Worm (Caenorhabditis elegans) whole organism, late embryonic: ENCODE data around the gene F25B5.5.

Source experiments
- C08G9.2 ChIP-seq: sonication (generic microtip); optimal IDR thresholded peaks from 2 replicates; lab custom pipeline; 2016; ENCODE audit warnings: mild to moderate bottlenecking, missing genetic modification characterization, moderate library complexity, missing compliant biosample characterization
- C38D4.7 ChIP-seq: fragments of 200-800 bp; sonication (Bioruptor generic); optimal IDR thresholded peaks from 2 replicates; lab custom pipeline; 2018; ENCODE audit warnings: mild to moderate bottlenecking, missing genetic modification characterization, moderate library complexity, missing compliant biosample characterization
- ahr-1 ChIP-seq: sonication (generic microtip); optimal IDR thresholded peaks from 2 replicates; lab custom pipeline; 2016; ENCODE audit warnings: missing genetic modification characterization, missing compliant biosample characterization
- ama-1 ChIP-seq: fragments of 150-350 bp; optimal IDR thresholded peaks from 2 replicates; lab custom pipeline; 2014
- ceh-14 ChIP-seq: sonication (generic microtip); optimal IDR thresholded peaks from 2 replicates; lab custom pipeline; 2016; ENCODE audit warnings: missing genotype, missing genetic modification characterization, missing compliant biosample characterization
- ceh-18 ChIP-seq: sonication (generic microtip); optimal IDR thresholded peaks from 2 replicates; lab custom pipeline; 2016; ENCODE audit warnings: missing genetic modification characterization, missing compliant biosample characterization
- ceh-19 ChIP-seq: fragments of 200-800 bp; sonication (Bioruptor generic); optimal IDR thresholded peaks from 2 replicates; lab custom pipeline; 2018; ENCODE audit warnings: mild to moderate bottlenecking, missing genetic modification characterization, missing compliant biosample characterization
- ceh-22 ChIP-seq: sonication (generic microtip); optimal IDR thresholded peaks from 2 replicates; lab custom pipeline; 2017; ENCODE audit warnings: missing biosample characterization, missing genetic modification characterization
- ceh-30 ChIP-seq: fragments of 150-350 bp; optimal IDR thresholded peaks from 2 replicates; lab custom pipeline; 2014; ENCODE audit warnings: missing biosample characterization, missing genetic modification characterization
- ceh-31 ChIP-seq: sonication (generic microtip); optimal IDR thresholded peaks from 2 replicates; lab custom pipeline; 2016; ENCODE audit warnings: missing genetic modification characterization, missing compliant biosample characterization
- ceh-48 ChIP-seq: sonication (generic microtip); optimal IDR thresholded peaks from 2 replicates; lab custom pipeline; 2016; ENCODE audit warnings: missing genetic modification characterization, inconsistent platforms, missing compliant biosample characterization
- che-1 ChIP-seq: sonication (generic microtip); optimal IDR thresholded peaks from 2 replicates; lab custom pipeline; 2016; ENCODE audit warnings: mild to moderate bottlenecking, missing genetic modification characterization, missing compliant biosample characterization
- dve-1 ChIP-seq: sonication (generic microtip); optimal IDR thresholded peaks from 2 replicates; lab custom pipeline; 2017; ENCODE audit warnings: antibody characterized with exemption, mild to moderate bottlenecking, missing genetic modification characterization, missing compliant biosample characterization
- elt-2 ChIP-seq: sonication (generic microtip); optimal IDR thresholded peaks from 2 replicates; lab custom pipeline; 2016; ENCODE audit warnings: missing genetic modification reagents, missing genetic modification characterization, missing compliant biosample characterization
- eyg-1 ChIP-seq: sonication (generic microtip); optimal IDR thresholded peaks from 2 replicates; lab custom pipeline; 2016; ENCODE audit warnings: missing genotype, missing genetic modification characterization, missing compliant biosample characterization
- fax-1 ChIP-seq: sonication (generic microtip); optimal IDR thresholded peaks from 2 replicates; lab custom pipeline; 2016; ENCODE audit warnings: missing genotype, missing genetic modification characterization, missing compliant biosample characterization
- gmeb-2 ChIP-seq: sonication (generic microtip); optimal IDR thresholded peaks from 2 replicates; lab custom pipeline; 2016; ENCODE audit warnings: missing genetic modification characterization, inconsistent platforms, missing compliant biosample characterization
- hlh-30 ChIP-seq: sonication (generic microtip); optimal IDR thresholded peaks from 2 replicates; lab custom pipeline; 2017; ENCODE audit warnings: antibody characterized with exemption, missing genetic modification characterization, missing compliant biosample characterization; ENCODE audit not compliant: insufficient read depth
- hlh-6 ChIP-seq: sonication (generic microtip); optimal IDR thresholded peaks from 2 replicates; lab custom pipeline; 2016; ENCODE audit warnings: missing genotype, missing genetic modification characterization, missing compliant biosample characterization
- lin-11 ChIP-seq: fragments of 200-800 bp; sonication (Bioruptor generic); optimal IDR thresholded peaks from 2 replicates; lab custom pipeline; 2018; ENCODE audit warnings: mild to moderate bottlenecking, missing genetic modification characterization, missing compliant biosample characterization
- madf-2 ChIP-seq: sonication (generic microtip); optimal IDR thresholded peaks from 2 replicates; lab custom pipeline; 2017; ENCODE audit warnings: missing genetic modification characterization, missing compliant biosample characterization
- mec-3 ChIP-seq: sonication (generic microtip); optimal IDR thresholded peaks from 2 replicates; lab custom pipeline; 2016; ENCODE audit warnings: borderline replicate concordance, missing genetic modification characterization, missing compliant biosample characterization
- nfya-1 ChIP-seq: sonication (generic microtip); optimal IDR thresholded peaks from 2 replicates; lab custom pipeline; 2017; ENCODE audit warnings: missing genetic modification characterization, mild to moderate bottlenecking, missing compliant biosample characterization, antibody characterized with exemption, moderate library complexity
- nhr-232 ChIP-seq: sonication (generic microtip); optimal IDR thresholded peaks from 2 replicates; lab custom pipeline; 2016; ENCODE audit warnings: missing genetic modification characterization, missing compliant biosample characterization
- npax-4 ChIP-seq: sonication (generic microtip); optimal IDR thresholded peaks from 2 replicates; lab custom pipeline; 2016; ENCODE audit warnings: missing genetic modification characterization, missing compliant biosample characterization
- pha-2 ChIP-seq: sonication (generic microtip); optimal IDR thresholded peaks from 2 replicates; lab custom pipeline; 2017; ENCODE audit warnings: mild to moderate bottlenecking, missing genetic modification characterization, missing compliant biosample characterization
- pqm-1 ChIP-seq: sonication (generic microtip); optimal IDR thresholded peaks from 2 replicates; lab custom pipeline; 2016; ENCODE audit warnings: missing genetic modification characterization, missing compliant biosample characterization
- pros-1 ChIP-seq: fragments of 150-350 bp; optimal IDR thresholded peaks from 2 replicates; lab custom pipeline; 2014; ENCODE audit warnings: missing biosample characterization, missing genetic modification reagents, missing genetic modification characterization
- rnt-1 ChIP-seq: sonication (generic microtip); optimal IDR thresholded peaks from 2 replicates; lab custom pipeline; 2016; ENCODE audit warnings: missing genetic modification characterization, missing compliant biosample characterization
- sox-4 ChIP-seq: sonication (generic microtip); optimal IDR thresholded peaks from 2 replicates; lab custom pipeline; 2017; ENCODE audit warnings: mild to moderate bottlenecking, missing genetic modification characterization, inconsistent platforms, missing compliant biosample characterization
- tbx-2 ChIP-seq: sonication (generic microtip); optimal IDR thresholded peaks from 2 replicates; lab custom pipeline; 2016; ENCODE audit warnings: missing genetic modification characterization, missing compliant biosample characterization
- unc-42 ChIP-seq: sonication (generic microtip); optimal IDR thresholded peaks from 2 replicates; lab custom pipeline; 2016; ENCODE audit warnings: missing genotype, missing genetic modification characterization, missing compliant biosample characterization
- unc-55 ChIP-seq: sonication (generic microtip); optimal IDR thresholded peaks from 2 replicates; lab custom pipeline; 2017; ENCODE audit warnings: missing biosample characterization, missing genetic modification reagents, missing genetic modification characterization
- unc-86 ChIP-seq: sonication (generic microtip); optimal IDR thresholded peaks from 2 replicates; lab custom pipeline; 2016; ENCODE audit warnings: missing genetic modification characterization, missing compliant biosample characterization

Gene F25B5.5

DNA sequence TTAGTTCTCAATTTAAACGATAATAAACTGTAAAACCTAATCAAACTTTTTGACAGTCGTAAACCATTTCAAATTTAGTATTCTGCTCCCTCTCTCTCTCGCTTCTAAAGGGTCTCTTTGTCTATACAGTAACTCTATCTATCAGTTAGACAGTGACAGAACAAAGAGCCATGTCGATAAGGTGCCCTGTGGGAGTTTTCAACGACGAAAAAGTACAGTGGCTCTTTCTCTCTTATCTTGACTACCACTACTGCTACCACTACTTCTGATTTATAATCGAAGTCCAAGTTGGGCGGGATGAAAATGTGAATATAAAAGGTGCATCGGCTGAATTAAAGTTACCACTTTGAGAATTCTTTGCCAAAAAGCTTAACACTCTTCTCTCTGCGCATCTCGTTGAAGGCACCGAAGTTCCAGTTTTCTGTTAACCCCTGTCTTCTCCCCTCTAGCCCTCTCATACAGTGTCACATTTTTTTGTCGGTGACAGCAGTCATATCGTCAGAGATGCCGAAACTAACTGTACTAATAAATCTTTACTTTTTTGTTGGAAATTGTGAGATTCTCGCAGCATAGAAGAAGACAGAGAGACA is 4.9 kb upstream of the F25B5.5 start:
- no peak for TF ChIP-seq madf-2 (tag; lab: Kevin White, UChicago)

DNA sequence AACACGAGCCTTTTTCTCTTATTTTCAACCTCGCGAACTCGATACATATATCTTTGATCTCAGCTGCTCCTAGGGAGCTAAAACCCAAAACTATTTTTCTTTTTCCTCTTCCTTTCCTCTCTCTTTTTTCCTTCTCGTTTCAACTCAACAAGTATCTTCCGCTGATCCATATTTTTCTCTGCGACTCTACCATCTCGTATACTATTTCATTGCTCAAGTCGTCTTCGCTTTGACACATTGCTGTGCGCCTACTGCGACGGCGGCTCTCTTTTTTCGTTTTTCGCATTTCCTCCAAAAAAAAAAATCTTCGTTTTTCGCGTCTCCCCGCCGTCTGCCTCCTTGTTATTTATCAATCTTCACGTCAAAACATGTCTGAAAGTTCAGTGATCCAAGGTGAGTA is 3.9 kb upstream of the F25B5.5 start:
- TF ChIP-seq hlh-6 (tag; lab: Kevin White, UChicago) (no peak), ceh-18 (peak; percentile 40), unc-42 (tag; lab: Kevin White, UChicago) (peak; percentile 30), unc-55 (GFP tag; lab: Kevin White, UChicago) (peak; percentile 21), pros-1 (tag; lab: Kevin White, UChicago) (no peak), sox-4 (tag; lab: Kevin White, UChicago) (no peak)

ce11 chrIII:5948986-5949385 is 3.1 kb upstream of the F25B5.5 start:
- TF ChIP-seq ceh-19 (GFP tag; lab: Kevin White, UChicago) (no peak), lin-11 (no peak), eyg-1 (tag; lab: Kevin White, UChicago) (no peak), pha-2 (tag; lab: Kevin White, UChicago) (no peak), unc-86 (no peak), gmeb-2 (tag; lab: Kevin White, UChicago) (no peak), ceh-30 (tag; lab: Kevin White, UChicago) (no peak), dve-1 (tag; lab: Kevin White, UChicago) (no peak), fax-1 (tag; lab: Kevin White, UChicago) (no peak), rnt-1 (no peak), sox-4 (tag; lab: Kevin White, UChicago) (no peak)

ce11 chrIII:5948162-5948933 is 2.4 kb upstream of the F25B5.5 start, which contains the start of the genes F25B5.6 and F25B5.3:
F25B5.6 (minus strand) TSS chrIII:5948733.
F25B5.3 (plus strand) TSS chrIII:5948883.
- no peak for TF ChIP-seq pqm-1 (tag; lab: Kevin White, UChicago)
- TF ChIP-seq unc-42 (tag; lab: Kevin White, UChicago) = peak; percentile 35

DNA sequence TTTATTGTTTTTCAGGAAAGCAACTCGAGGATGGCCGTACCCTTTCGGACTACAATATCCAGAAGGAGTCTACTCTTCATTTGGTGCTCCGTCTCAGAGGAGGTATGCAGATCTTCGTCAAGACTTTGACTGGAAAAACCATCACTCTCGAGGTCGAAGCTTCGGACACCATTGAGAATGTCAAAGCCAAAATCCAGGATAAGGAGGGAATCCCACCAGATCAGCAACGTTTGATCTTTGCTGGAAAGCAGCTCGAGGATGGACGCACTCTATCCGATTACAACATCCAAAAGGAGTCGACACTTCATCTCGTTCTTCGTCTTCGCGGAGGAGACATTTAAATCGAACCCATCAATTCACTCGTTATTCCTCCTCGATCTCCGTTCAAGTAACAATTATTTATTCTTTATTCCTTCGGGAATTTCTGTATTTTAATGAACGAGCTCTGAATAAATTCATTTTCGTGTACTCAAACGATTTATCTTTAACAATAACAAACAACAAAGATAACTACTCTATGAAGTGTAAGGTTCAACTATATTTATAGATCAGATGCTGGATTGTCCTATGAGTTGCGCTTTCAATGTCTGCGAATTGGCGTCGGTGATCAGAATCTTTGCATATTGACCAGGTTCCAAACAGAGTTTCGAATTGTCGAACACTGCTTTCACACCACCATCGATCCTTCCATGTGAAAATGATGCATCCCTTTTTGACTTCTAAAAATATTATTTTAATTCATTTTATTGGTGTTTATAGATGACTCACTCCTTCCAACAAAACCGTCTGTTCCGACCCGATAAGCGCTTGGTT is 2.4 kb downstream of the F25B5.5 start:
- TF ChIP-seq ama-1 (lab: Kevin White, UChicago) (peak; percentile 86), hlh-30 (tag; lab: Kevin White, UChicago) (no peak), npax-4 (no peak)

DNA sequence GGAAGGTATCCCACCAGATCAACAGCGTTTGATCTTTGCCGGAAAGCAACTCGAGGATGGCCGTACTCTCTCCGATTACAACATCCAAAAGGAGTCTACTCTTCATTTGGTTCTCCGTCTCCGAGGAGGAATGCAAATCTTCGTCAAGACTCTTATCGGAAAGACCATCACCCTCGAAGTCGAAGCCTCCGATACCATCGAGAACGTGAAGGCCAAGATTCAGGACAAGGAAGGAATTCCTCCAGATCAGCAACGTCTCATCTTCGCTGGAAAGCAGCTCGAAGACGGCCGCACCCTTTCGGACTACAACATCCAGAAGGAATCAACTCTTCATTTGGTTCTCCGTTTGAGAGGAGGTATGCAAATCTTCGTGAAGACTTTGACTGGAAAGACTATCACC is 3.8 kb downstream of the F25B5.5 start:
- TF ChIP-seq gmeb-2 (tag; lab: Kevin White, UChicago) (no peak), che-1 (no peak), tbx-2 (no peak), C38D4.7 (GFP tag; lab: Kevin White, UChicago) (no peak), fax-1 (tag; lab: Kevin White, UChicago) (no peak), mec-3 (tag; lab: Kevin White, UChicago) (no peak)

DNA sequence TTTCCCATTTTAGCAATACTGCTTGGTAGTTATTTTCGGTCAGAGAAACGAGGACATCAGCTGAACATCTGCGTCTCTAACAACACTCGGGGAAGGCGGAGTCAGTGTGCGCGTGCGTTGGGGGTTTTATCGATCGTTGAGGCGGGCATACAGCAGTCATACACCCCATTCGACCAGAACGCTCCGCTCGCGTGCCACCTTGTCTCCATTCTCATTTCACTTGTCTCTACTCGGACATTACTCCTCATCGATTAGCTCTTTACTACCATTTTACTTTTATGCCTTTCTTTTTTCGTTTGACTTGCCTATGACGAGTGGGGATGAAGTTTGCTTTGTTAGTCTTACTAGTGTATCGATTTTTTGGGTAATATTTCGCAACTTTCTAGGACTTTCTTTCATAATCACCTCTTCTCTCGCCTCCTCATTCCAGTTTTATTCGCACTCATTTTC is 5.4 kb downstream of the F25B5.5 start:
- TF ChIP-seq ceh-31 (peak; percentile 38), hlh-30 (tag; lab: Kevin White, UChicago) (peak; percentile 94), nhr-232 (peak; percentile 5), ahr-1 (tag; lab: Kevin White, UChicago) (no peak), unc-55 (GFP tag; lab: Kevin White, UChicago) (peak; percentile 35), C08G9.2 (peak; percentile 44), unc-86 (no peak), ceh-48 (tag; lab: Kevin White, UChicago) (peak; percentile 95), nfya-1 (tag; lab: Kevin White, UChicago) (peak; percentile 61), ceh-22 (tag; lab: Kevin White, UChicago) (no peak), ceh-14 (tag; lab: Kevin White, UChicago) (peak; percentile 5), elt-2 (tag; lab: Kevin White, UChicago) (peak; percentile 18), ama-1 (lab: Kevin White, UChicago) (peak; percentile 84), unc-42 (tag; lab: Kevin White, UChicago) (no peak)
